Fruit fly (Drosophila melanogaster) whole organism, embryonic: ENCODE data around the gene ND-30.

Experiments
- ATbp ChIP-seq: fragments of 200-800 bp; sonication (Bioruptor generic); optimal IDR thresholded peaks from 2 replicates; lab custom pipeline; 2017; ENCODE audit warnings: missing biosample characterization, mild to moderate bottlenecking, missing genetic modification characterization, missing genetic modification reagents
- Bdp1 ChIP-seq: fragments of 200-800 bp; sonication (Bioruptor generic); optimal IDR thresholded peaks from 3 replicates; lab custom pipeline; 2016; ENCODE audit warnings: missing biosample characterization, missing genetic modification characterization
- CG10654 ChIP-seq: fragments of 200-800 bp; sonication (Bioruptor generic); optimal IDR thresholded peaks from 2 replicates; lab custom pipeline; 2016; ENCODE audit warnings: missing biosample characterization, missing genetic modification characterization
- CG11247 ChIP-seq: fragments of 200-800 bp; sonication (Bioruptor generic); IDR thresholded peaks from 2 replicates; pipeline ENCODE4 v1.3.6; 2022; ENCODE audit warnings: missing biosample characterization, missing genetic modification characterization
- CG11456 ChIP-seq: fragments of 200-800 bp; sonication (Bioruptor generic); IDR thresholded peaks from 3 replicates; pipeline ENCODE4 v1.3.6; 2022; ENCODE audit warnings: missing biosample characterization, missing genetic modification characterization
- CG15269 ChIP-seq: fragments of 200-800 bp; sonication (Bioruptor generic); optimal IDR thresholded peaks from 2 replicates; lab custom pipeline; 2018; ENCODE audit warnings: missing biosample characterization, mild to moderate bottlenecking, missing genetic modification characterization, moderate library complexity
- CG15696 ChIP-seq: fragments of 200-800 bp; sonication (Bioruptor generic); optimal IDR thresholded peaks from 2 replicates; lab custom pipeline; 2019; ENCODE audit warnings: missing biosample characterization, mild to moderate bottlenecking, missing genetic modification characterization, moderate library complexity
- CG17359 ChIP-seq: fragments of 200-800 bp; sonication (Bioruptor generic); optimal IDR thresholded peaks from 3 replicates; lab custom pipeline; 2018; ENCODE audit warnings: missing biosample characterization, mild to moderate bottlenecking, missing genetic modification characterization, moderate library complexity
- CG1792 ChIP-seq: fragments of 200-800 bp; sonication (Bioruptor generic); optimal IDR thresholded peaks from 2 replicates; lab custom pipeline; 2016; ENCODE audit warnings: missing biosample characterization, missing genetic modification characterization
- CG6791 ChIP-seq: fragments of 200-800 bp; sonication (Bioruptor generic); IDR thresholded peaks from 3 replicates; pipeline ENCODE4 v1.3.6; 2022; ENCODE audit warnings: missing biosample characterization, missing genetic modification characterization; ENCODE audit not compliant: partially characterized antibody
- CG6813 ChIP-seq: fragments of 200-800 bp; sonication (Bioruptor generic); optimal IDR thresholded peaks from 2 replicates; lab custom pipeline; 2017; ENCODE audit warnings: missing biosample characterization, missing genetic modification characterization, mild to moderate bottlenecking, moderate library complexity, missing genetic modification reagents
- CG8281 ChIP-seq: fragments of 200-800 bp; sonication (Bioruptor generic); optimal IDR thresholded peaks from 2 replicates; lab custom pipeline; 2018; ENCODE audit warnings: missing biosample characterization, mild to moderate bottlenecking, missing genetic modification characterization, moderate library complexity
- CG9215 ChIP-seq: fragments of 200-800 bp; sonication (Bioruptor generic); IDR thresholded peaks from 2 replicates; pipeline ENCODE4 v1.3.6; 2022; ENCODE audit warnings: missing biosample characterization, missing genetic modification characterization
- D19B ChIP-seq: fragments of 200-800 bp; sonication (Bioruptor generic); optimal IDR thresholded peaks from 2 replicates; lab custom pipeline; 2017; ENCODE audit warnings: missing biosample characterization, mild to moderate bottlenecking, missing genetic modification characterization
- Dbx ChIP-seq: fragments of 200-800 bp; sonication (Bioruptor generic); IDR thresholded peaks from 3 replicates; pipeline ENCODE4 v1.3.6; 2022; ENCODE audit warnings: missing biosample characterization, missing genetic modification characterization
- Eip74EF ChIP-seq, 2 experiments: fragments of 200-800 bp in 1 of 2; fragments of >200 bp in 1 of 2; sonication (Bioruptor generic) in 1 of 2; optimal IDR thresholded peaks; 2 replicates each; lab custom pipeline; 2017 to 2019; ENCODE audit warnings: missing biosample characterization in 2 of 2, missing genetic modification characterization in 2 of 2, mild to moderate bottlenecking in 1 of 2, moderate library complexity in 1 of 2
- H15 ChIP-seq: fragments of 200-800 bp; sonication (Bioruptor generic); IDR thresholded peaks from 3 replicates; pipeline ENCODE4 v1.3.6; 2022; ENCODE audit warnings: missing biosample characterization, missing genetic modification characterization
- H2.0 ChIP-seq: fragments of 200-800 bp; sonication (Bioruptor generic); IDR thresholded peaks from 2 replicates; pipeline ENCODE4 v1.3.6; 2022; ENCODE audit warnings: missing biosample characterization, missing genetic modification characterization
- HLHmδ ChIP-seq: fragments of 200-800 bp; sonication (Bioruptor generic); optimal IDR thresholded peaks from 2 replicates; lab custom pipeline; 2018; ENCODE audit warnings: missing biosample characterization, mild to moderate bottlenecking, missing genetic modification characterization, moderate library complexity
- Hsf ChIP-seq: fragments of 200-800 bp; sonication (Bioruptor generic); optimal IDR thresholded peaks from 3 replicates; lab custom pipeline; 2016; ENCODE audit warnings: missing biosample characterization, missing genetic modification characterization
- MTF-1 ChIP-seq: fragments of 200-800 bp; sonication (Bioruptor generic); optimal IDR thresholded peaks from 2 replicates; lab custom pipeline; 2018; ENCODE audit warnings: missing biosample characterization, mild to moderate bottlenecking, missing genetic modification characterization, borderline replicate concordance
- Pdp1 ChIP-seq, 2 experiments: fragments of 200-800 bp; sonication (Bioruptor generic); optimal IDR thresholded peaks; 3 replicates each; lab custom pipeline; 2016; ENCODE audit warnings: missing biosample characterization in 2 of 2, missing genetic modification characterization in 2 of 2, mild to moderate bottlenecking in 1 of 2, moderate library complexity in 1 of 2
- Trl ChIP-seq, 3 experiments: fragments of >200 bp in 2 of 3; fragments of 200-800 bp in 1 of 3; sonication (Bioruptor generic) in 1 of 3; optimal IDR thresholded peaks; 2 replicates in 1 of 3; 3 replicates in 2 of 3; lab custom pipeline; 2016 to 2017; ENCODE audit warnings: missing biosample characterization in 1 of 3, missing genetic modification characterization in 1 of 3
- al ChIP-seq: fragments of 200-800 bp; sonication (Bioruptor generic); IDR thresholded peaks from 2 replicates; pipeline ENCODE4 v1.3.6; 2022; ENCODE audit warnings: missing biosample characterization, missing genetic modification characterization
- amos ChIP-seq: fragments of 200-800 bp; sonication (Bioruptor generic); IDR thresholded peaks from 2 replicates; pipeline ENCODE4 v1.3.6; 2022; ENCODE audit warnings: missing biosample characterization, missing genetic modification characterization; ENCODE audit not compliant: partially characterized antibody
- aop ChIP-seq: fragments of 200-800 bp; sonication (Bioruptor generic); IDR thresholded peaks from 2 replicates; pipeline ENCODE4 v1.3.6; 2022; ENCODE audit warnings: missing biosample characterization, missing genetic modification characterization
- bcd ChIP-seq: fragments of 200-800 bp; sonication (Bioruptor generic); optimal IDR thresholded peaks from 2 replicates; lab custom pipeline; 2017; ENCODE audit warnings: missing biosample characterization, mild to moderate bottlenecking, missing genetic modification characterization
- caup ChIP-seq: fragments of 200-800 bp; sonication (Bioruptor generic); optimal IDR thresholded peaks from 3 replicates; lab custom pipeline; 2017; ENCODE audit warnings: missing biosample characterization, mild to moderate bottlenecking, missing genetic modification characterization, moderate library complexity; ENCODE audit not compliant: severe bottlenecking
- cg ChIP-seq: fragments of 200-800 bp; sonication (Bioruptor generic); optimal IDR thresholded peaks from 3 replicates; lab custom pipeline; 2019; ENCODE audit warnings: missing biosample characterization, mild to moderate bottlenecking, missing genetic modification characterization, moderate library complexity
- eve ChIP-seq, 2 experiments: fragments of >200 bp; optimal IDR thresholded peaks; 2 replicates each; lab custom pipeline; 2017; ENCODE audit warnings: missing biosample characterization in 2 of 2, missing genetic modification characterization in 2 of 2
- fu2 ChIP-seq: fragments of 200-800 bp; sonication (Bioruptor generic); optimal IDR thresholded peaks from 2 replicates; lab custom pipeline; 2016; ENCODE audit warnings: missing biosample characterization, missing genetic modification characterization
- jigr1 ChIP-seq: fragments of 200-800 bp; sonication (Bioruptor generic); IDR thresholded peaks from 3 replicates; pipeline ENCODE4 v1.3.6; 2022; ENCODE audit warnings: missing biosample characterization, missing genetic modification characterization
- kah ChIP-seq: fragments of 200-800 bp; sonication (Bioruptor generic); optimal IDR thresholded peaks from 2 replicates; lab custom pipeline; 2018; ENCODE audit warnings: missing biosample characterization, mild to moderate bottlenecking, missing genetic modification characterization
- mirr ChIP-seq: fragments of 200-800 bp; sonication (Bioruptor generic); optimal IDR thresholded peaks from 3 replicates; lab custom pipeline; 2018; ENCODE audit warnings: missing biosample characterization, mild to moderate bottlenecking, missing genetic modification characterization
- odd ChIP-seq: fragments of 200-800 bp; sonication (Bioruptor generic); optimal IDR thresholded peaks from 2 replicates; lab custom pipeline; 2017; ENCODE audit warnings: missing biosample characterization, mild to moderate bottlenecking, missing genetic modification characterization
- pan ChIP-seq, 4 experiments: fragments of >200 bp in 3 of 4; fragments of 200-800 bp in 1 of 4; sonication (Bioruptor generic) in 1 of 4; optimal IDR thresholded peaks in 3 of 4; IDR thresholded peaks in 1 of 4; 2 replicates each; pipeline versions ENCODE4 v1.3.6 to Lab custom; 2017 to 2022; ENCODE audit warnings: missing biosample characterization in 2 of 4, missing genetic modification characterization in 2 of 4, mixed read lengths in 1 of 4
- pfk ChIP-seq: fragments of 200-800 bp; sonication (Bioruptor generic); optimal IDR thresholded peaks from 2 replicates; lab custom pipeline; 2018; ENCODE audit warnings: missing biosample characterization, mild to moderate bottlenecking, missing genetic modification characterization, moderate library complexity
- psq ChIP-seq: fragments of 200-800 bp; sonication (Bioruptor generic); optimal IDR thresholded peaks from 2 replicates; lab custom pipeline; 2017; ENCODE audit warnings: missing biosample characterization, missing genetic modification characterization
- slou ChIP-seq: fragments of 200-800 bp; sonication (Bioruptor generic); optimal IDR thresholded peaks from 3 replicates; lab custom pipeline; 2016; ENCODE audit warnings: missing biosample characterization, missing genetic modification characterization
- stc ChIP-seq: fragments of 200-800 bp; sonication (Bioruptor generic); IDR thresholded peaks from 2 replicates; pipeline ENCODE4 v1.3.6; 2022; ENCODE audit warnings: missing biosample characterization, missing genetic modification characterization
- sug ChIP-seq: fragments of 200-800 bp; optimal IDR thresholded peaks from 2 replicates; lab custom pipeline; 2019; ENCODE audit warnings: missing biosample characterization, mild to moderate bottlenecking, missing genetic modification characterization, moderate library complexity
- twi ChIP-seq: fragments of 200-800 bp; optimal IDR thresholded peaks from 2 replicates; lab custom pipeline; 2019; ENCODE audit warnings: missing biosample characterization, mild to moderate bottlenecking, missing genetic modification characterization, moderate library complexity
- vvl ChIP-seq: fragments of 200-800 bp; sonication (Bioruptor generic); IDR thresholded peaks from 2 replicates; pipeline ENCODE4 v1.3.6; 2022; ENCODE audit warnings: missing biosample characterization, missing genetic modification characterization
- wek ChIP-seq: fragments of 200-800 bp; sonication (Bioruptor generic); optimal IDR thresholded peaks from 3 replicates; lab custom pipeline; 2018; ENCODE audit warnings: missing biosample characterization, mild to moderate bottlenecking, missing genetic modification characterization, moderate library complexity
- zfh1 ChIP-seq: fragments of 200-800 bp; sonication (Bioruptor generic); IDR thresholded peaks from 3 replicates; pipeline ENCODE4 v1.3.6; 2022; ENCODE audit warnings: missing biosample characterization, missing genetic modification characterization

Gene ND-30

dm6 chr3L:3159309-3160194 is at the start of gene ND-30, which contains the start of gene CG15812 (continued):
- peak; percentile 60 for TF ChIP-seq CG8281 (tag; lab: Kevin White, UChicago)
- TF ChIP-seq zfh1 (GFP tag; lab: Robert Waterston, UW): no peak
- peak in 1 of 2 experiments; percentile 97 for TF ChIP-seq Pdp1 (GFP tag; optimal IDR thresholded peaks at IDR 0.05; lab: Kevin White, UChicago)
- no peak for TF ChIP-seq D19B
- peak; percentile 7; the same call in 1 of the 2 replicates for TF ChIP-seq amos (GFP tag; lab: Robert Waterston, UW)
- TF ChIP-seq, all 482 proteins: peak for 62

dm6 chr3L:3208895-3209294 is 49.5 kb upstream of the ND-30 start, which contains the start of the genes CG32269 and CG32270:
CG32269 (minus strand) TSS chr3L:3208985.
CG32270 (minus strand) TSS chr3L:3208985.
- TF ChIP-seq eve (GFP tag; optimal IDR thresholded peaks at IDR 0.05; lab: Kevin White, UChicago) (no peak), amos (GFP tag; lab: Robert Waterston, UW) (no peak), H15 (GFP tag; lab: Robert Waterston, UW) (no peak), odd (GFP tag; lab: Kevin White, UChicago) (no peak), CG15696 (no peak), jigr1 (GFP tag; lab: Robert Waterston, UW) (no peak), kah (peak; percentile 71), CG1792 (GFP tag; lab: Kevin White, UChicago) (no peak), CG11456 (GFP tag; lab: Robert Waterston, UW) (no peak), Hsf (GFP tag; lab: Kevin White, UChicago) (no peak), psq (GFP tag; lab: Kevin White, UChicago) (no peak), bcd (GFP tag; lab: Kevin White, UChicago) (no peak), CG17359 (no peak), CG9215 (GFP tag; lab: Robert Waterston, UW) (no peak), CG6791 (GFP tag; lab: Robert Waterston, UW) (no peak), H2.0 (GFP tag; lab: Robert Waterston, UW) (no peak), wek (GFP tag; lab: Kevin White, UChicago) (no peak), vvl (no peak), ATbp (GFP tag; lab: Kevin White, UChicago) (no peak), aop (no peak), slou (GFP tag; lab: Kevin White, UChicago) (no peak), pan (optimal IDR thresholded peaks at IDR 0.05; lab: Kevin White, UChicago) (no peak), pan (GFP tag; optimal IDR thresholded peaks at IDR 0.05 in 1 of 2, IDR thresholded peaks at IDR 0.05 in 1 of 2) (no peak), stc (GFP tag; lab: Robert Waterston, UW) (no peak), twi (tag; lab: Kevin White, UChicago) (no peak), HLHmδ (peak; percentile 30), cg (GFP tag; lab: Kevin White, UChicago) (no peak), pfk (GFP tag; lab: Kevin White, UChicago) (no peak), Eip74EF (GFP tag; optimal IDR thresholded peaks at IDR 0.05; lab: Kevin White, UChicago) (no peak), Bdp1 (GFP tag; lab: Kevin White, UChicago) (no peak), Trl (optimal IDR thresholded peaks at IDR 0.05; lab: Kevin White, UChicago) (no peak), Trl (GFP tag; optimal IDR thresholded peaks at IDR 0.05; lab: Kevin White, UChicago) (peak; percentile 0), al (no peak), Dbx (GFP tag; lab: Robert Waterston, UW) (no peak), CG11247 (GFP tag; lab: Robert Waterston, UW) (no peak), fu2 (GFP tag; lab: Kevin White, UChicago) (no peak), MTF-1 (GFP tag; lab: Kevin White, UChicago) (peak; percentile 0), CG15269 (tag; lab: Kevin White, UChicago) (no peak), mirr (peak; percentile 66), sug (tag; lab: Kevin White, UChicago) (no peak), CG6813 (GFP tag; lab: Kevin White, UChicago) (peak; percentile 18), caup (GFP tag; lab: Kevin White, UChicago) (peak; percentile 11), CG10654 (no peak)
